Fruit fly (Drosophila melanogaster) S2 (cell line): Measurements from ENCODE around the gene UQCR-14L.

Experiments used
- CG8478 ChIP-seq: fragments of >200 bp; optimal IDR thresholded peaks from 2 replicates; lab custom pipeline; 2018
- CTCF ChIP-seq, 2 experiments: fragments of >200 bp; optimal IDR thresholded peaks; 2 replicates each; lab custom pipeline; 2018

DNA sequence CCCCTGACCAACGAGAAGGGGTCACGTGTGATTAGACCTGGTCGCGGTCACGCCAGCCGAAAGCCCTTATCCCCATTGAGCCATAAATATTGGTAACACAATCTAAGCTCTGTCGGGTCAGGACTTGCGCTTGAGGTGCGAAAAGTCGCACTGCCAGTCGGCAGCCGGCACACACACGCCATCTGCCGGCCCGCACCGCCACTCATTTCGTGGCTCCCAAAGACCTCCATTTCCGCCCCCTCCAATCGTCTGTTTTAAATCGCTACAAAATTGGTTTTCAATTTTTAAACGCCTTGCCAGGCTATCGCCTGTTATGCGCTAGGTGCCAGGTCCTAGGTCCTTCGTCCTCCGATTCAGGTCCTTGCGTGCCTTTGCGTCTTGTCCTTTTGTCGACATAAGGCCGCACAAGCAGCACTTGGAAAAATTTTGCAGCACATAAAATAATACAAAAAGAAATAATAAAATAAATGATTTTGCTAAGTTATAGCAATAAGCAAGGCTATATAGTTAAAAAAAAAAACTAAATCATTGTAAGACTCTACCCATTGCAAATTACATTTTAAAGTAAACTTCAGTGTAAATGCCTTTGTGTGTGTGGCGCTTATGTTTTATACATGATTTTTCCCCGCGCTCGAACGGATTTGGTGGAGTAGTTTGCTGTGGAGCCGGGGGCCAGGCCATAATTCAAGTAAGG lies 23.4 kb downstream of the UQCR-14L start:
- TF ChIP-seq CG8478 (lab: Kevin White, UChicago) (no peak), CTCF (optimal IDR thresholded peaks at IDR 0.05; lab: Kevin White, UChicago) (peak; percentile 76 to 83)
